Worm (Caenorhabditis elegans): ENCODE measurements around the gene asp-12.

asp-12 gene

DNA sequence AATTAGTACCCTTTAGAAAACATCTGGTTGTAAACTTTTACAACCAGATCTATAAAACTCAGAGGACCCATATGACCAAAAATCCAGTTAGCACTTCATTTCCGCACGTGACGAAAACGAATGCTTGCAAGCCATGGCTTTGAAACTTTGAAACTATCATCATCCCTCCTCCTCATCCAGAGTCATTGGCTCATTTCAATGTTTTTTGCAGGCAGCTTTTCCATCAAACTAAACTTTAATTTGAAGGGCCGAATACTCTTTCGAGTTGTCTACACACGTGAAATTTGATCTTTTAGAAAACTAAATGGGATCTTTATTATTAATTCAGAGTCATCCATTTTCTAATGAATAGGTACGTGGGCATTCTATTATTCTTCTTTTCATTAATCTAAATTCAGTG, 6.8 kb upstream of the asp-12 start:
- no peak for TF ChIP-seq K12H6.12 (tag; optimal IDR thresholded peaks at IDR 0.05)
- no peak for TF ChIP-seq nhr-27 (tag; optimal IDR thresholded peaks at IDR 0.05)

DNA sequence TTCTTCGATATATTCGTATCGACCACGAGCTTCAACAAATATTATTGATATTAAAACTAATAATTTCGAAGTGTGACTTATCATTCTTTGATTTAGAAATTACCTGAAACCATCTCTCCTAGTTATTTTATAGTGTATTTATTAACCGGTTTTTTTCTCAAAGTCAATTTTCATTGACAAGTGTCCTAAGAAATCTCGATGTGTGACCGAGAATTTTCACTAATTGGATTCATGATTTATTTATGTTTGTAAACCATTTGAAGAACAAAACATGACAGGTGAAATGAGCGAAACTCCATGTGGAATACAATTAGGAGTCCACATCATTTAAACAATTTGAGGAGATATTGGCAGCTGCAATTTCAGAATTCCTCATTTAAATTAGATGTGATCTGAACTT, 5.5 kb upstream of the asp-12 start, which contains the start of gene C16D9.8:
C16D9.8 (minus strand) TSS at position 101 of the 400 bp plus-strand sequence.
- no peak for TF ChIP-seq F52B5.7 (tag; optimal IDR thresholded peaks at IDR 0.05)
- TF ChIP-seq bed-1 (GFP tag; IDR thresholded peaks at IDR 0.05): no peak
- no peak for TF ChIP-seq let-526 (GFP tag; IDR thresholded peaks at IDR 0.05)
- no peak for TF ChIP-seq ccch-3 (GFP tag; optimal IDR thresholded peaks at IDR 0.05)
- no peak for TF ChIP-seq egl-18 (GFP tag; IDR thresholded peaks at IDR 0.05)
- no peak for TF ChIP-seq nhr-80 (tag; optimal IDR thresholded peaks at IDR 0.05)

DNA sequence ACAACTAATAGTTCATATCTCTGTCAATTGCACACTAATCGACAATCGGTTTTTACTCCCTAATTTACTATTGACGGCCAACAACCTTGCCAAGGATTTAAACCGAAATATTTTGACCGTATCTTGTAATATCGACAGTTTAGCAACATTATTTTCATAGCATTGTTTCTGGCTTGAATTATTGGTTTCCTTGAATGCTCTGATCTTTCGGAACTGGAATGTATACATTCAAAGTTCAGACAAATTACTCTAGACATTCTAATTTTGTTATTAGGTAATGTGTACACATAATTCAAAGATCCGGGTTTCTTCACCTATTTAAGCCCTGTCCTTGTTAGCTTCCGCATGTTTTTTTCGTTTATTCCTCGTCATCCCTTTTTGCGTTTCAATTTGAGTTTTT, 5.1 kb upstream of the asp-12 start, which contains the start of gene C16D9.9:
C16D9.9 (plus strand) TSS at position 301 of the 400 bp plus-strand sequence.
- TF ChIP-seq athp-1 (tag; optimal IDR thresholded peaks at IDR 0.05): no peak
- TF ChIP-seq B0261.1 (tag; optimal IDR thresholded peaks at IDR 0.05): no peak

- TF ChIP-seq xnd-1 (tag; optimal IDR thresholded peaks at IDR 0.05): no peak
- TF ChIP-seq gei-17 (GFP tag; optimal IDR thresholded peaks at IDR 0.05): no peak
- TF ChIP-seq ZK185.1 (tag; optimal IDR thresholded peaks at IDR 0.05; ENCODE audit: poor library complexity, severe bottlenecking): no peak
- no peak for TF ChIP-seq zfh-2 (GFP tag; conservative IDR thresholded peaks at IDR 0.05)
- TF ChIP-seq T07F8.4 (tag; optimal IDR thresholded peaks at IDR 0.05): no peak
- no peak for TF ChIP-seq atf-7 (tag; optimal IDR thresholded peaks at IDR 0.05)
Observed at ce11 chrV:8266232-8266631, 2.8 kb upstream of the asp-12 start, which contains the start of gene F21F8.5. Gene F21F8.5, minus strand, starts transcription at chrV:8266332.

DNA sequence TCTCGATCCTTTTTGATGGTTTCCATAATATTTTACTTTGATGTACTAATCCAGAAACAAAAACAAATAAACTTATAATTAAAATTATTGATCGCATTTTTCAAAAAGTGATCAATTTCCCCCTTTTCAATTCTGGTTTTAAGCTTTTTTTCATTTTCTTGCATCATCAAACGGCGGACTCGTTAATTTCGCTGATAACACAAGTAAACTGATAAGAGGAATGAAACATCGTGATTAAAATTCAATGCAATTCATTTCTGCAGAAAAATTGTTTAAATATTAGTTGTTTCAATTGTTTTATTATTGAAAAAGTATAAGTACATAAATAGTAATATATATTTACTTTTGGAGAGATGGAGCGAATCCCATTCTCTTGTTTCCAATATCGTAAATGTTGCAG, 1.7 kb upstream of the asp-12 start:
- TF ChIP-seq tlf-1 (GFP tag; optimal IDR thresholded peaks at IDR 0.05) (peak; percentile 2), ekl-4 (GFP tag; IDR thresholded peaks at IDR 0.05) (0 out of 2 replicates have a peak, but pooled peaks have one; percentile 21), Y67H2A.10 (GFP tag; conservative IDR thresholded peaks at IDR 0.05) (no peak), C17E4.6 (GFP tag; IDR thresholded peaks at IDR 0.05) (no peak), egl-18 (GFP tag; IDR thresholded peaks at IDR 0.05) (no peak), hmg-20 (GFP tag; IDR thresholded peaks at IDR 0.05) (no peak), unc-130 (GFP tag; optimal IDR thresholded peaks at IDR 0.05) (no peak), dox-1 (GFP tag; IDR thresholded peaks at IDR 0.05) (no peak), ztf-18 (tag; optimal IDR thresholded peaks at IDR 0.05) (no peak), snpc-4 (GFP tag; optimal IDR thresholded peaks at IDR 0.05) (no peak), snpc-4 (tag; optimal IDR thresholded peaks at IDR 0.05) (peak in 1 of 4 experiments; percentile 5), nhr-179 (tag; optimal IDR thresholded peaks at IDR 0.05) (no peak), snpc-1.3 (tag; optimal IDR thresholded peaks at IDR 0.05; ENCODE audit: insufficient read depth) (no peak), snpc-1.1 (tag; optimal IDR thresholded peaks at IDR 0.05; ENCODE audit: insufficient read depth) (no peak), T26A5.8 (tag; optimal IDR thresholded peaks at IDR 0.05) (no peak), let-607 (tag; optimal IDR thresholded peaks at IDR 0.05) (peak in 1 of 2 experiments; percentile 13), F39B2.1 (GFP tag; IDR thresholded peaks at IDR 0.05) (no peak), ceh-27 (GFP tag; optimal IDR thresholded peaks at IDR 0.05) (no peak), F57C9.4 (tag; optimal IDR thresholded peaks at IDR 0.05) (no peak), B0336.3 (GFP tag; IDR thresholded peaks at IDR 0.05) (peak; percentile 16; the same call in 1 of the 2 replicates), ceh-58 (GFP tag; IDR thresholded peaks at IDR 0.05) (no peak), nhr-80 (tag; optimal IDR thresholded peaks at IDR 0.05) (peak; percentile 71), Y53G8AR.9 (GFP tag; conservative IDR thresholded peaks at IDR 0.05) (peak; percentile 69), nfyb-1 (GFP tag; IDR thresholded peaks at IDR 0.05) (0 out of 2 replicates have a peak, but pooled peaks have one; percentile 24), attf-5 (GFP tag; optimal IDR thresholded peaks at IDR 0.05) (no peak), ets-4 (GFP tag; optimal IDR thresholded peaks at IDR 0.05) (no peak), snpc-3.4 (tag; optimal IDR thresholded peaks at IDR 0.05) (no peak), fkh-3 (tag; optimal IDR thresholded peaks at IDR 0.05) (no peak)

Data from whole organism, young adult.